Fruit fly (Drosophila melanogaster) whole organism, pupa: Measurements from ENCODE around the gene CG13917.
A peak's percentile ranks its signal among the peaks of the same experiment; 100 is the strongest.

Source experiments
- CG12605 ChIP-seq: fragments of 200-800 bp; sonication (Bioruptor generic); IDR thresholded peaks from 2 replicates; pipeline ENCODE4 v1.3.6; 2022; ENCODE audit warnings: missing biosample characterization, missing genetic modification characterization
- CG15710 ChIP-seq: fragments of 200-800 bp; sonication (Bioruptor generic); optimal IDR thresholded peaks from 2 replicates; lab custom pipeline; 2018; ENCODE audit warnings: missing biosample characterization, mild to moderate bottlenecking, missing genetic modification characterization, moderate library complexity
- CG32121 ChIP-seq: fragments of 200-800 bp; sonication (Bioruptor generic); IDR thresholded peaks from 2 replicates; pipeline ENCODE4 v1.3.6; 2022; ENCODE audit warnings: missing biosample characterization, missing genetic modification characterization
- CG4496 ChIP-seq: fragments of 200-800 bp; sonication (Bioruptor generic); IDR thresholded peaks from 3 replicates; pipeline ENCODE4 v1.3.6; 2022; ENCODE audit warnings: missing biosample characterization, missing genetic modification characterization
- EcR ChIP-seq: fragments of 200-800 bp; sonication (Bioruptor generic); optimal IDR thresholded peaks from 3 replicates; lab custom pipeline; 2019; ENCODE audit warnings: missing biosample characterization, missing genetic modification characterization, mild to moderate bottlenecking, moderate library complexity, missing genetic modification reagents
- Pif1B ChIP-seq: fragments of 200-800 bp; sonication (Bioruptor generic); optimal IDR thresholded peaks from 3 replicates; lab custom pipeline; 2016; ENCODE audit warnings: missing biosample characterization, missing genetic modification characterization
- gl ChIP-seq: fragments of 200-800 bp; sonication (Bioruptor generic); optimal IDR thresholded peaks from 2 replicates; lab custom pipeline; 2018; ENCODE audit warnings: missing biosample characterization, mild to moderate bottlenecking, missing genetic modification characterization

The CG13917 gene

DNA sequence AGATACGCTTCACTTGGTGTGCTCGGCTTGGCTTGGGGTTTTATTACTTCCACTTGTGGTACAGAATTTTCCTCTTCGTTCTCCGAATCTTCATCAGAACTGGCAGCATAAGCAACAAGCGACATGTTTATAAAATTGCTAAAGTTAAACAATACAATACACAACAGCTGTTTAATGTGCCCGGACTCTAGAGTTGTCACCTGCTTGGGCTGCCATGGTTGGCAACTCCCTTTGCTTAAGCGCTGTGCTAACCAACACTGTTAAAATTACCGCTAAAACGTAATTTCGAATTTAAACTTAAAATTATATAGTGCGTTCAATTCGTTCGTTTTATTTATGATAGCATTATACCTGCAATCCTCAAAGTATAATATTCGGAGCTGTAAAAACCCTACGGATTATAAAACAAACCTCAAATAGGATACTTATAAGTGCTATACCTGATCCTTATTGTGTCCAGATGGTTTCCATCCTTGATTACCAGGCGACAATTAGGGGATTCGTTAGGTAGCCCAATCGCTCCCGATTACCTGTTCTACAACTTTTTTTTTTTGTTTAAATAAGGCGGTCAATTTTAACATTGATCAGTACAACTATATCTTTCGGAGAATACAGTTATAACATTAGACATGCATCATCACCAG lies 70.9 kb downstream of the CG13917 start, which contains the start of the genes CG17249 and Bro:
CG17249 (minus strand) TSS at position 189 of the 644 bp plus-strand sequence.
Bro (plus strand) TSS at position 594 of the 644 bp plus-strand sequence.
- TF ChIP-seq CG15710 (tag; lab: Kevin White, UChicago) = peak; percentile 83
- TF ChIP-seq CG12605 (GFP tag; lab: Robert Waterston, UW) = no peak

DNA sequence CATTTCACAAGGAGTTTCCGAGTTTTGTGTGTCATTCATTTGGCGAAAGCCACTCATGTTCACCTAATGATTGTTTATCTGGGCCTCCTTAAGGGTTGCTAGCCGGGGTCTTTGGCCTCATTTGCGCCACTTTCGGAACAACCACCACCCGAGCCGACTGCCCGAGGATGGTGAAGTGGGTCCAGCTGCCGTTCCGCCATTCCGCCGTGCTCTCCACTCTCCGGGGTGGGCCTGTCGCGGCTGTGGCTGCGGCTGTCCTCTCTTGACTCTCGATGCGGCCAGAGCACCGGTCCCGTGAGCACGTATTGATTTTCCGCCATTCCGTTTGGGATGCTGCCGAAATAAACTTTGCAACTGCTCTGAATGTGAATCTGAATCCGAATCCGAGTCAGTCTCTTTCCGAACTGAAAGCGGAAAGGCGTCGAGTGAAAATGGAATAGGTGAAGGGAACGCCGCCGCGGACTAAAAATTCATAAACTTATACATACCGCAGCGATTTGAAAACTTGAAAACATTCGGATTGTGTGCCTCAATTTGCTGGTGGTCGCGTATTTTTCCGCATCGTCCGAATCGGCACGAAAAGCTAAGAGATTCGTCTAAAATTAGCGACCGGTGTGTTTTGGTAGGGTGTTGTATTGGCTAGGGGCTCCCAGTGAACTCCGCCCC lies 72.3 kb downstream of the CG13917 start, which contains the start of gene CG13920:
CG13920 (plus strand) TSS at position 255 of the 666 bp plus-strand sequence.
- peak; percentile 86 for TF ChIP-seq EcR (GFP tag; lab: Kevin White, UChicago)
- TF ChIP-seq Pif1B (GFP tag; lab: Kevin White, UChicago) = no peak
- TF ChIP-seq, all 21 proteins: peak for 1

DNA sequence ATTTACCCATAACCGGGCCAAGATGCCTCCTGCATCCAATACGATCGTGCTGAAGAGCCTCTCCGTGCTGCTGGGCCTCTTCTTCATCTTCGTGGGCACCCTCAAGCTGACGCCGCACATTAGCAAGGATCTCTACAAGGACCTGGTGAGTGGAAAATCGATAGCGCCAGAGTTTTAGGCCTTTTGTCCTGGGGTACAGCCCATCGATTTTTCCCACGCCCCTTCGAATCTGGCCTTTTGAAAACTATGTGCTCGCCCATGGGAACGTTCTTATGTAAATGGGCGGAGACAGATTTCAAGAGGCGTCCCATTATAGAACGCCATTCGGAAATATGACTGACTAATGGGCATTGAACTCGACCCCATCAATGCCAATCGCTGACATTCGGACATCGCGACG lies 72.9 kb downstream of the CG13917 start:
- 0 out of 2 replicates have a peak, but pooled peaks have one; percentile 14 for TF ChIP-seq CG32121 (GFP tag; lab: Robert Waterston, UW)
- TF ChIP-seq gl (tag; lab: Kevin White, UChicago) = no peak
- no peak for TF ChIP-seq CG12605 (GFP tag; lab: Robert Waterston, UW)
- TF ChIP-seq CG4496 (GFP tag; lab: Robert Waterston, UW) = no peak
- TF ChIP-seq, all 21 proteins: peak for 1
